Fruit fly (Drosophila melanogaster) whole organism, embryonic: ENCODE results near the gene Tti1.

Source experiments
- Adf1 ChIP-seq: fragments of 200-800 bp; sonication (Bioruptor generic); IDR thresholded peaks from 2 replicates; pipeline ENCODE4 v1.3.6; 2022; ENCODE audit warnings: missing biosample characterization, missing genetic modification characterization
- Awh ChIP-seq: fragments of 200-800 bp; sonication (Bioruptor generic); IDR thresholded peaks from 2 replicates; pipeline ENCODE4, ENCODE4 v1.3.6; 2022; ENCODE audit warnings: missing biosample characterization, missing genetic modification characterization
- BEAF-32 ChIP-seq: fragments of 200-800 bp; sonication (Bioruptor generic); optimal IDR thresholded peaks from 3 replicates; lab custom pipeline; 2017; ENCODE audit warnings: missing biosample characterization, missing genetic modification characterization, mild to moderate bottlenecking, moderate library complexity, missing genetic modification reagents
- Bdp1 ChIP-seq: fragments of 200-800 bp; sonication (Bioruptor generic); optimal IDR thresholded peaks from 3 replicates; lab custom pipeline; 2016; ENCODE audit warnings: missing biosample characterization, missing genetic modification characterization
- CG10462 ChIP-seq: fragments of 200-800 bp; sonication (Bioruptor generic); optimal IDR thresholded peaks from 2 replicates; lab custom pipeline; 2016; ENCODE audit warnings: missing biosample characterization, missing genetic modification characterization
- CG11560 ChIP-seq: fragments of 200-800 bp; sonication (Bioruptor generic); IDR thresholded peaks from 3 replicates; pipeline ENCODE4 v1.3.6; 2022; ENCODE audit warnings: missing biosample characterization, missing genetic modification characterization
- CG13424 ChIP-seq: fragments of 200-800 bp; sonication (Bioruptor generic); optimal IDR thresholded peaks from 2 replicates; lab custom pipeline; 2019; ENCODE audit warnings: missing biosample characterization, mild to moderate bottlenecking, missing genetic modification characterization, moderate library complexity
- CG14050 ChIP-seq: fragments of 200-800 bp; sonication (Bioruptor generic); IDR thresholded peaks from 3 replicates; pipeline ENCODE4 v1.3.6; 2022; ENCODE audit warnings: missing biosample characterization, missing genetic modification characterization
- CG14667 ChIP-seq: fragments of 200-800 bp; sonication (Bioruptor generic); IDR thresholded peaks from 2 replicates; pipeline ENCODE4 v1.3.6; 2022; ENCODE audit warnings: missing biosample characterization, missing genetic modification characterization
- CG15011 ChIP-seq: fragments of 200-800 bp; sonication (Bioruptor generic); optimal IDR thresholded peaks from 3 replicates; lab custom pipeline; 2018; ENCODE audit warnings: missing biosample characterization, mild to moderate bottlenecking, missing genetic modification characterization
- CG15696 ChIP-seq: fragments of 200-800 bp; sonication (Bioruptor generic); optimal IDR thresholded peaks from 2 replicates; lab custom pipeline; 2019; ENCODE audit warnings: missing biosample characterization, mild to moderate bottlenecking, missing genetic modification characterization, moderate library complexity
- CG1602 ChIP-seq: fragments of 200-800 bp; sonication (Bioruptor generic); optimal IDR thresholded peaks from 3 replicates; lab custom pipeline; 2016; ENCODE audit warnings: missing biosample characterization, missing genetic modification characterization
- CG1647 ChIP-seq: fragments of 200-800 bp; sonication (Bioruptor generic); optimal IDR thresholded peaks from 3 replicates; lab custom pipeline; 2016; ENCODE audit warnings: missing biosample characterization, missing genetic modification characterization
- CG18011 ChIP-seq: fragments of 200-800 bp; sonication (Bioruptor generic); optimal IDR thresholded peaks from 2 replicates; lab custom pipeline; 2017; ENCODE audit warnings: missing biosample characterization, missing genetic modification characterization, mild to moderate bottlenecking, moderate library complexity, missing genotype
- CG2120 ChIP-seq: fragments of 200-800 bp; sonication (Bioruptor generic); optimal IDR thresholded peaks from 3 replicates; lab custom pipeline; 2016; ENCODE audit warnings: missing biosample characterization, missing genetic modification characterization
- CG30431 ChIP-seq: fragments of 200-800 bp; sonication (Bioruptor generic); optimal IDR thresholded peaks from 2 replicates; lab custom pipeline; 2017; ENCODE audit warnings: missing biosample characterization, missing genetic modification characterization
- CG3065 ChIP-seq: fragments of 200-800 bp; sonication (Bioruptor generic); optimal IDR thresholded peaks from 2 replicates; lab custom pipeline; 2016; ENCODE audit warnings: missing biosample characterization, missing genetic modification characterization
- CG33557 ChIP-seq: fragments of 200-800 bp; sonication (Bioruptor generic); optimal IDR thresholded peaks from 2 replicates; lab custom pipeline; 2019; ENCODE audit warnings: missing biosample characterization, mild to moderate bottlenecking, missing genetic modification characterization, moderate library complexity
- CG3838 ChIP-seq: fragments of 200-800 bp; sonication (Bioruptor generic); optimal IDR thresholded peaks from 3 replicates; lab custom pipeline; 2016; ENCODE audit warnings: missing biosample characterization, missing genetic modification characterization
- CG4820 ChIP-seq: fragments of 200-800 bp; sonication (Bioruptor generic); optimal IDR thresholded peaks from 3 replicates; lab custom pipeline; 2016; ENCODE audit warnings: missing biosample characterization, missing genetic modification characterization
- CG6175 ChIP-seq: fragments of 200-800 bp; sonication (Bioruptor generic); IDR thresholded peaks from 3 replicates; pipeline ENCODE4 v1.3.6; 2022; ENCODE audit warnings: missing biosample characterization, missing genetic modification characterization
- CG9797 ChIP-seq: fragments of 200-800 bp; sonication (Bioruptor generic); optimal IDR thresholded peaks from 3 replicates; lab custom pipeline; 2018; ENCODE audit warnings: missing biosample characterization, mild to moderate bottlenecking, missing genetic modification characterization
- D19B ChIP-seq: fragments of 200-800 bp; sonication (Bioruptor generic); optimal IDR thresholded peaks from 2 replicates; lab custom pipeline; 2017; ENCODE audit warnings: missing biosample characterization, mild to moderate bottlenecking, missing genetic modification characterization
- Dek ChIP-seq: fragments of 200-800 bp; sonication (Bioruptor generic); optimal IDR thresholded peaks from 3 replicates; lab custom pipeline; 2019; ENCODE audit warnings: missing biosample characterization, mild to moderate bottlenecking, missing genetic modification characterization, moderate library complexity
- Dip3 ChIP-seq: fragments of 200-800 bp; sonication (Bioruptor generic); optimal IDR thresholded peaks from 3 replicates; lab custom pipeline; 2016; ENCODE audit warnings: missing biosample characterization, missing genetic modification characterization
- Dref ChIP-seq: fragments of 200-800 bp; sonication (Bioruptor generic); IDR thresholded peaks from 2 replicates; pipeline ENCODE4 v1.3.6; 2022; ENCODE audit warnings: missing biosample characterization, missing genetic modification characterization
- E2f1 ChIP-seq: fragments of 200-800 bp; sonication (Bioruptor generic); IDR thresholded peaks from 2 replicates; pipeline ENCODE4 v1.3.6; 2022; ENCODE audit warnings: missing biosample characterization, missing genetic modification characterization
- Eip74EF ChIP-seq, 2 experiments: fragments of 200-800 bp in 1 of 2; fragments of >200 bp in 1 of 2; sonication (Bioruptor generic) in 1 of 2; optimal IDR thresholded peaks; 2 replicates each; lab custom pipeline; 2017 to 2019; ENCODE audit warnings: missing biosample characterization in 2 of 2, missing genetic modification characterization in 2 of 2, mild to moderate bottlenecking in 1 of 2, moderate library complexity in 1 of 2
- Fer1 ChIP-seq: fragments of 200-800 bp; sonication (Bioruptor generic); optimal IDR thresholded peaks from 2 replicates; lab custom pipeline; 2017; ENCODE audit warnings: missing biosample characterization, mild to moderate bottlenecking, missing genetic modification characterization
- HmgD ChIP-seq: fragments of 200-800 bp; sonication (Bioruptor generic); optimal IDR thresholded peaks from 3 replicates; lab custom pipeline; 2016; ENCODE audit warnings: missing biosample characterization, missing genetic modification characterization
- Myb ChIP-seq: fragments of 200-800 bp; sonication (Bioruptor generic); optimal IDR thresholded peaks from 2 replicates; lab custom pipeline; 2016; ENCODE audit warnings: missing biosample characterization, missing genetic modification characterization
- Scr ChIP-seq: fragments of 200-800 bp; sonication (Bioruptor generic); IDR thresholded peaks from 2 replicates; pipeline ENCODE4 v1.3.6; 2022; ENCODE audit warnings: missing biosample characterization, missing genetic modification characterization; ENCODE audit not compliant: partially characterized antibody
- Vsx1 ChIP-seq: fragments of 200-800 bp; sonication (Bioruptor generic); optimal IDR thresholded peaks from 2 replicates; lab custom pipeline; 2017; ENCODE audit warnings: missing biosample characterization, mild to moderate bottlenecking, missing genetic modification characterization, missing genetic modification reagents
- YL-1 ChIP-seq: fragments of 200-800 bp; sonication (Bioruptor generic); optimal IDR thresholded peaks from 3 replicates; lab custom pipeline; 2017; ENCODE audit warnings: missing biosample characterization, mild to moderate bottlenecking, missing genetic modification characterization
- ara ChIP-seq: fragments of 200-800 bp; sonication (Bioruptor generic); IDR thresholded peaks from 2 replicates; pipeline ENCODE4 v1.3.6; 2022; ENCODE audit warnings: missing biosample characterization, missing genetic modification characterization
- bcd ChIP-seq: fragments of 200-800 bp; sonication (Bioruptor generic); optimal IDR thresholded peaks from 2 replicates; lab custom pipeline; 2017; ENCODE audit warnings: missing biosample characterization, mild to moderate bottlenecking, missing genetic modification characterization
- da ChIP-seq: fragments of 200-800 bp; sonication (Bioruptor generic); optimal IDR thresholded peaks from 2 replicates; lab custom pipeline; 2016; ENCODE audit warnings: missing biosample characterization, missing genetic modification characterization
- gfzf ChIP-seq: fragments of 200-800 bp; sonication (Bioruptor generic); optimal IDR thresholded peaks from 2 replicates; lab custom pipeline; 2016; ENCODE audit warnings: missing biosample characterization, mild to moderate bottlenecking, missing genetic modification characterization, moderate library complexity
- grn ChIP-seq: fragments of 200-800 bp; sonication (Bioruptor generic); optimal IDR thresholded peaks from 3 replicates; lab custom pipeline; 2017; ENCODE audit warnings: missing biosample characterization, missing genetic modification characterization
- gsb ChIP-seq: fragments of 200-800 bp; sonication (Bioruptor generic); IDR thresholded peaks from 2 replicates; pipeline ENCODE4 v1.3.6; 2022; ENCODE audit warnings: missing biosample characterization, missing genetic modification characterization
- gt ChIP-seq: fragments of 200-800 bp; sonication (Bioruptor generic); IDR thresholded peaks from 2 replicates; pipeline ENCODE4 v1.3.6; 2022; ENCODE audit warnings: missing biosample characterization, missing genetic modification characterization
- inv ChIP-seq: fragments of 200-800 bp; sonication (Bioruptor generic); IDR thresholded peaks from 2 replicates; pipeline ENCODE4 v1.3.6; 2022; ENCODE audit warnings: missing biosample characterization, missing genetic modification characterization; ENCODE audit not compliant: partially characterized antibody
- mam ChIP-seq: fragments of 200-800 bp; sonication (Bioruptor generic); optimal IDR thresholded peaks from 3 replicates; lab custom pipeline; 2016; ENCODE audit warnings: missing biosample characterization, missing genetic modification characterization
- onecut ChIP-seq: fragments of 200-800 bp; sonication (Bioruptor generic); IDR thresholded peaks from 2 replicates; pipeline ENCODE4 v1.3.6; 2022; ENCODE audit warnings: missing biosample characterization, missing genetic modification characterization
- pho ChIP-seq: fragments of 200-800 bp; sonication (Bioruptor generic); optimal IDR thresholded peaks from 2 replicates; lab custom pipeline; 2016; ENCODE audit warnings: missing biosample characterization, missing genetic modification characterization
- scrt ChIP-seq: fragments of 200-800 bp; sonication (Bioruptor generic); optimal IDR thresholded peaks from 2 replicates; lab custom pipeline; 2018; ENCODE audit warnings: missing biosample characterization, mild to moderate bottlenecking, missing genetic modification characterization, moderate library complexity
- sens ChIP-seq: fragments of 200-800 bp; sonication (Bioruptor generic); peaks from one replicate; lab custom pipeline; 2016; ENCODE audit warnings: missing biosample characterization, missing genetic modification characterization
- sug ChIP-seq: fragments of 200-800 bp; optimal IDR thresholded peaks from 2 replicates; lab custom pipeline; 2019; ENCODE audit warnings: missing biosample characterization, mild to moderate bottlenecking, missing genetic modification characterization, moderate library complexity
- tio ChIP-seq: fragments of 200-800 bp; sonication (Bioruptor generic); optimal IDR thresholded peaks from 2 replicates; lab custom pipeline; 2017; ENCODE audit warnings: missing biosample characterization, missing genetic modification characterization, inconsistent platforms
- wek ChIP-seq: fragments of 200-800 bp; sonication (Bioruptor generic); optimal IDR thresholded peaks from 3 replicates; lab custom pipeline; 2018; ENCODE audit warnings: missing biosample characterization, mild to moderate bottlenecking, missing genetic modification characterization, moderate library complexity
- yki ChIP-seq: fragments of >200 bp; optimal IDR thresholded peaks from 3 replicates; lab custom pipeline; 2018

The Tti1 gene

DNA sequence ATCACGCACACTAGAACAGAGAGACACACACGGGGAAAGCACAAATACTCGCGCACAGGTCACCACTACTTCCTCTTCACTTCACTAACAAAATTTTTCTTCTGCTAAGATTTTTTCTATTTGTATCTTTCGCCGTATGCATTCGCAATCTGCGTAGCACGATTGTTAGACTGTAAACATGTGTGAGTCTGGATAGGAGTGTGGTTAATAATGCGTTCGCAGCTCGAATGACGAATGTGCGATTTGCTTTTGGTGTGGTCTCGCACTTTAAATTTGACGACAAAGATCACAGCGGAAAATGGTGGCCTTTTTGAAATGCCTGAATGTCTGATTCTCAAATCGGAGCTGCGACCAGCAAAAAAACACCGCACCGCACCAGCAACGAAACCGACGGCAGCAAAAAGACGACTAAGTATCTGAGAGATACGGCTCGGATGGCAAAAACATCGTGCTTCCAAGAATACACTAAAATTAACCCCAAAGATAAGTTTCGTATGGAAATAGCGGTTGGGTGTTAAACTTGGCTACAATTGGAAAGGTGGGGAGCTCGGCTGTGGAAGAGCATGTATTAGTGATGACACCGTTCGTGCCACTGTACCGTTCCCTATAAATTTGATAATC is 49.4 kb downstream of the Tti1 start, which contains the start of gene Unc-115a (continued):
- TF ChIP-seq CG15696 (tag; lab: Kevin White, UChicago) (no peak), BEAF-32 (GFP tag; lab: Kevin White, UChicago) (peak; percentile 92), da (GFP tag; lab: Kevin White, UChicago) (peak; percentile 32), gfzf (GFP tag; lab: Kevin White, UChicago) (peak; percentile 98), HmgD (GFP tag; lab: Kevin White, UChicago) (peak; percentile 7), grn (GFP tag; lab: Kevin White, UChicago) (peak; percentile 70), CG4820 (GFP tag; lab: Kevin White, UChicago) (no peak), D19B (GFP tag; lab: Kevin White, UChicago) (no peak), tio (GFP tag; lab: Kevin White, UChicago) (no peak), CG33557 (GFP tag; lab: Kevin White, UChicago) (peak; percentile 26), sens (GFP tag; lab: Kevin White, UChicago) (peak; percentile 93), Adf1 (GFP tag; lab: Robert Waterston, UW) (no peak), Scr (GFP tag; lab: Robert Waterston, UW) (no peak), onecut (peak; percentile 35; the same call in 1 of the 2 replicates), Awh (GFP tag; lab: Robert Waterston, UW) (no peak), pho (GFP tag; lab: Kevin White, UChicago) (peak; percentile 80), gt (GFP tag; lab: Robert Waterston, UW) (no peak), ara (GFP tag; lab: Robert Waterston, UW) (no peak), Dek (tag; lab: Kevin White, UChicago) (peak; percentile 71), Bdp1 (GFP tag; lab: Kevin White, UChicago) (peak; percentile 40), CG1647 (peak; percentile 36), CG14050 (GFP tag; lab: Robert Waterston, UW) (no peak), Vsx1 (GFP tag; lab: Kevin White, UChicago) (no peak), CG3838 (GFP tag; lab: Kevin White, UChicago) (no peak), scrt (GFP tag; lab: Kevin White, UChicago) (peak; percentile 3), CG13424 (tag; lab: Kevin White, UChicago) (peak; percentile 35), E2f1 (GFP tag; lab: Robert Waterston, UW) (no peak), Eip74EF (GFP tag; optimal IDR thresholded peaks at IDR 0.05; lab: Kevin White, UChicago) (peak in 1 of 2 experiments; percentile 39), Dref (GFP tag; lab: Robert Waterston, UW) (no peak), mam (peak; percentile 37), bcd (GFP tag; lab: Kevin White, UChicago) (peak; percentile 29), Myb (GFP tag; lab: Kevin White, UChicago) (peak; percentile 72), yki (no peak), CG30431 (GFP tag; lab: Kevin White, UChicago) (no peak), CG1602 (no peak), Dip3 (peak; percentile 25), sug (peak; percentile 41), wek (GFP tag; lab: Kevin White, UChicago) (peak; percentile 36), CG15011 (GFP tag; lab: Kevin White, UChicago) (no peak), Fer1 (GFP tag; lab: Kevin White, UChicago) (peak; percentile 23), CG3065 (GFP tag; lab: Kevin White, UChicago) (no peak), CG9797 (peak; percentile 84), CG18011 (GFP tag; lab: Kevin White, UChicago) (no peak), CG11560 (tag; lab: Robert Waterston, UW) (no peak), CG2120 (peak; percentile 69), gsb (no peak), CG6175 (GFP tag; lab: Robert Waterston, UW) (no peak), CG10462 (GFP tag; lab: Kevin White, UChicago) (peak; percentile 46), YL-1 (peak; percentile 75), CG14667 (GFP tag; lab: Robert Waterston, UW) (no peak), inv (GFP tag; lab: Robert Waterston, UW) (no peak)
